Worm (Caenorhabditis elegans): ENCODE data around the gene srb-11.

Gene srb-11

ce11 chrIII:6463679-6464078 lies 29.0 kb downstream of the srb-11 start, which contains the start of gene dlc-1:
TSS of gene dlc-1 (minus strand) at chrIII:6463779.
- TF ChIP-seq elt-1 (tag; optimal IDR thresholded peaks at IDR 0.05; ENCODE audit: borderline replicate concordance, insufficient read depth): no peak
- TF ChIP-seq hlh-1 (tag; optimal IDR thresholded peaks at IDR 0.05): no peak
- TF ChIP-seq ceh-43 (GFP tag; optimal IDR thresholded peaks at IDR 0.05): no peak
- no peak for TF ChIP-seq cnd-1 (tag; optimal IDR thresholded peaks at IDR 0.05)
- no peak for TF ChIP-seq mab-5 (tag; optimal IDR thresholded peaks at IDR 0.05)
- TF ChIP-seq nhr-28 (tag; optimal IDR thresholded peaks at IDR 0.05): no peak
- no peak for TF ChIP-seq mep-1 (tag; optimal IDR thresholded peaks at IDR 0.05)
- TF ChIP-seq unc-120 (tag; optimal IDR thresholded peaks at IDR 0.05; ENCODE audit: poor library complexity, severe bottlenecking): no peak
- TF ChIP-seq ztf-11 (tag; optimal IDR thresholded peaks at IDR 0.05): no peak
- TF ChIP-seq ceh-39 (tag; optimal IDR thresholded peaks at IDR 0.05): no peak
- no peak for TF ChIP-seq M03D4.4 (tag; optimal IDR thresholded peaks at IDR 0.05)
- no peak for TF ChIP-seq nhr-237 (tag; optimal IDR thresholded peaks at IDR 0.05)
- TF ChIP-seq sptf-1 (tag; optimal IDR thresholded peaks at IDR 0.05): no peak
- TF ChIP-seq ces-1 (GFP tag; optimal IDR thresholded peaks at IDR 0.05): no peak
- no peak for TF ChIP-seq elt-3 (tag; optimal IDR thresholded peaks at IDR 0.05)
- no peak for TF ChIP-seq blmp-1 (tag; optimal IDR thresholded peaks at IDR 0.05)
- TF ChIP-seq pha-4 (tag; optimal IDR thresholded peaks at IDR 0.05): no peak

ce11 chrIII:6462610-6463009 lies 30.1 kb downstream of the srb-11 start, which contains the start of gene T26A5.8:
TSS of gene T26A5.8 (minus strand) at chrIII:6462856.
- TF ChIP-seq nhr-28 (tag; optimal IDR thresholded peaks at IDR 0.05): no peak
- TF ChIP-seq ceh-39 (tag; optimal IDR thresholded peaks at IDR 0.05): no peak
- TF ChIP-seq flh-1 (GFP tag; optimal IDR thresholded peaks at IDR 0.05): no peak
- no peak for TF ChIP-seq tbx-8 (GFP tag; optimal IDR thresholded peaks at IDR 0.05)
- no peak for TF ChIP-seq drap-1 (GFP tag; optimal IDR thresholded peaks at IDR 0.05)
- TF ChIP-seq mep-1 (tag; optimal IDR thresholded peaks at IDR 0.05): no peak
- TF ChIP-seq sptf-1 (tag; optimal IDR thresholded peaks at IDR 0.05): no peak
- TF ChIP-seq zip-8 (tag; optimal IDR thresholded peaks at IDR 0.05): no peak
- no peak for TF ChIP-seq cnd-1 (tag; optimal IDR thresholded peaks at IDR 0.05)
- no peak for TF ChIP-seq pha-4 (tag; optimal IDR thresholded peaks at IDR 0.05)
- TF ChIP-seq nhr-2 (tag; optimal IDR thresholded peaks at IDR 0.05): no peak
- no peak for TF ChIP-seq nhr-76 (tag; optimal IDR thresholded peaks at IDR 0.05)
- TF ChIP-seq ces-1 (GFP tag; optimal IDR thresholded peaks at IDR 0.05): no peak
- no peak for TF ChIP-seq snpc-4 (tag; optimal IDR thresholded peaks at IDR 0.05)
- TF ChIP-seq mab-5 (tag; optimal IDR thresholded peaks at IDR 0.05): no peak

- no peak for TF ChIP-seq lin-13 (tag; optimal IDR thresholded peaks at IDR 0.05)
- TF ChIP-seq nhr-12 (tag; optimal IDR thresholded peaks at IDR 0.05): no peak
- no peak for TF ChIP-seq ceh-39 (tag; optimal IDR thresholded peaks at IDR 0.05)
- TF ChIP-seq snpc-4 (tag; optimal IDR thresholded peaks at IDR 0.05): no peak
- TF ChIP-seq cnd-1 (tag; optimal IDR thresholded peaks at IDR 0.05): no peak
- no peak for TF ChIP-seq mep-1 (tag; optimal IDR thresholded peaks at IDR 0.05)
- no peak for TF ChIP-seq drap-1 (GFP tag; optimal IDR thresholded peaks at IDR 0.05)
- TF ChIP-seq blmp-1 (tag; optimal IDR thresholded peaks at IDR 0.05): no peak
- TF ChIP-seq flh-1 (GFP tag; optimal IDR thresholded peaks at IDR 0.05): no peak
- TF ChIP-seq hlh-1 (tag; optimal IDR thresholded peaks at IDR 0.05): no peak
- no peak for TF ChIP-seq ham-2 (GFP tag; optimal IDR thresholded peaks at IDR 0.05)
- no peak for TF ChIP-seq nhr-28 (tag; optimal IDR thresholded peaks at IDR 0.05)
- no peak for TF ChIP-seq nhr-2 (tag; optimal IDR thresholded peaks at IDR 0.05)
- no peak for TF ChIP-seq bed-3 (GFP tag; optimal IDR thresholded peaks at IDR 0.05)
- no peak for TF ChIP-seq M03D4.4 (tag; optimal IDR thresholded peaks at IDR 0.05)
- TF ChIP-seq zip-8 (tag; optimal IDR thresholded peaks at IDR 0.05): no peak
- TF ChIP-seq lsy-2 (tag; optimal IDR thresholded peaks at IDR 0.05): no peak
- TF ChIP-seq sem-2 (GFP tag; optimal IDR thresholded peaks at IDR 0.05): no peak
Measured at ce11 chrIII:6459820-6460219, 32.9 kb downstream of the srb-11 start, which contains the start of gene algn-1. TSS of gene algn-1 (plus strand) at chrIII:6460120.

- TF ChIP-seq ces-1 (GFP tag; optimal IDR thresholded peaks at IDR 0.05) (no peak), lin-13 (tag; optimal IDR thresholded peaks at IDR 0.05) (no peak), tbx-8 (GFP tag; optimal IDR thresholded peaks at IDR 0.05) (no peak), blmp-1 (tag; optimal IDR thresholded peaks at IDR 0.05) (no peak), M03D4.4 (tag; optimal IDR thresholded peaks at IDR 0.05) (no peak), zip-8 (tag; optimal IDR thresholded peaks at IDR 0.05) (no peak), ztf-11 (tag; optimal IDR thresholded peaks at IDR 0.05) (no peak), unc-62 (GFP tag; optimal IDR thresholded peaks at IDR 0.05) (no peak)
Measured at ce11 chrIII:6454183-6454582, 38.5 kb downstream of the srb-11 start, which contains the start of gene jhdm-1. TSS of gene jhdm-1 (plus strand) at chrIII:6454483.

ce11 chrIII:6453665-6454064 lies 39.0 kb downstream of the srb-11 start:
- TF ChIP-seq unc-120 (tag; optimal IDR thresholded peaks at IDR 0.05; ENCODE audit: poor library complexity, severe bottlenecking) (peak; percentile 67), ceh-43 (GFP tag; optimal IDR thresholded peaks at IDR 0.05) (peak; percentile 7), nhr-2 (tag; optimal IDR thresholded peaks at IDR 0.05) (no peak), sem-2 (GFP tag; optimal IDR thresholded peaks at IDR 0.05) (peak; percentile 11), nhr-28 (tag; optimal IDR thresholded peaks at IDR 0.05) (no peak), ces-1 (GFP tag; optimal IDR thresholded peaks at IDR 0.05) (peak; percentile 25), cnd-1 (tag; optimal IDR thresholded peaks at IDR 0.05) (peak; percentile 72), nhr-237 (tag; optimal IDR thresholded peaks at IDR 0.05) (peak; percentile 85), tbx-8 (GFP tag; optimal IDR thresholded peaks at IDR 0.05) (no peak), lin-13 (tag; optimal IDR thresholded peaks at IDR 0.05) (peak; percentile 83), mep-1 (tag; optimal IDR thresholded peaks at IDR 0.05) (peak; percentile 89), flh-1 (GFP tag; optimal IDR thresholded peaks at IDR 0.05) (peak; percentile 6), mls-2 (tag; optimal IDR thresholded peaks at IDR 0.05) (peak; percentile 81), blmp-1 (tag; optimal IDR thresholded peaks at IDR 0.05) (peak; percentile 51), M03D4.4 (tag; optimal IDR thresholded peaks at IDR 0.05) (peak; percentile 78), elt-3 (tag; optimal IDR thresholded peaks at IDR 0.05) (no peak), nhr-12 (tag; optimal IDR thresholded peaks at IDR 0.05) (no peak), pha-4 (tag; optimal IDR thresholded peaks at IDR 0.05) (peak; percentile 75), nhr-76 (tag; optimal IDR thresholded peaks at IDR 0.05) (no peak), bed-3 (GFP tag; optimal IDR thresholded peaks at IDR 0.05) (peak; percentile 5), zip-8 (tag; optimal IDR thresholded peaks at IDR 0.05) (no peak), drap-1 (GFP tag; optimal IDR thresholded peaks at IDR 0.05) (peak; percentile 63), ceh-83 (GFP tag; optimal IDR thresholded peaks at IDR 0.05) (peak; percentile 51), hlh-1 (tag; optimal IDR thresholded peaks at IDR 0.05) (peak; percentile 37), sptf-1 (tag; optimal IDR thresholded peaks at IDR 0.05) (peak; percentile 86), snpc-4 (tag; optimal IDR thresholded peaks at IDR 0.05) (no peak), elt-1 (tag; optimal IDR thresholded peaks at IDR 0.05; ENCODE audit: borderline replicate concordance, insufficient read depth) (peak; percentile 35), ztf-11 (tag; optimal IDR thresholded peaks at IDR 0.05) (peak; percentile 41), lsy-2 (tag; optimal IDR thresholded peaks at IDR 0.05) (peak; percentile 82), ham-2 (GFP tag; optimal IDR thresholded peaks at IDR 0.05) (peak; percentile 75)
